Comparison of ENCODE assay signal across 1 fruit fly cellular context in genomic region chr3R:28888561-28889426, dm6.
TF ChIP-seq lines count a peak whose summit lies in the region.

No protein-coding gene starts in this region.

TF ChIP-seq in whole organism, embryonic, 481 proteins besides CTCF, POLR2A, EP300 and RAD21 (continued from another document and continues in another):
- peak; percentile 81 for TF ChIP-seq CG4404 (GFP tag; IDR thresholded peaks at IDR 0.05; lab: Robert Waterston, UW)
- no peak for TF ChIP-seq tll (GFP tag; optimal IDR thresholded peaks at IDR 0.05; lab: Kevin White, UChicago)
- TF ChIP-seq zf30C (GFP tag; optimal IDR thresholded peaks at IDR 0.05; lab: Kevin White, UChicago), result no peak
- peak; percentile 66 for TF ChIP-seq org-1 (GFP tag; optimal IDR thresholded peaks at IDR 0.05; lab: Kevin White, UChicago)
- TF ChIP-seq Hr51 (GFP tag; optimal IDR thresholded peaks at IDR 0.05; lab: Kevin White, UChicago), result peak; percentile 61 to 66
- TF ChIP-seq ci (GFP tag; IDR thresholded peaks at IDR 0.05; lab: Robert Waterston, UW), result peak; percentile 32; the same call in 1 of the 3 replicates
- TF ChIP-seq CG17912 (GFP tag; optimal IDR thresholded peaks at IDR 0.05; lab: Kevin White, UChicago), result no peak
- TF ChIP-seq chif (GFP tag; optimal IDR thresholded peaks at IDR 0.05; lab: Kevin White, UChicago), result peak; percentile 66 to 83
- TF ChIP-seq ap (GFP tag; IDR thresholded peaks at IDR 0.05; lab: Robert Waterston, UW), result no peak
- TF ChIP-seq Bdp1 (GFP tag; optimal IDR thresholded peaks at IDR 0.05; lab: Kevin White, UChicago), result peak; percentile 70
- TF ChIP-seq fd102C (GFP tag; optimal IDR thresholded peaks at IDR 0.05; lab: Kevin White, UChicago), result no peak
- TF ChIP-seq sd (tag; optimal IDR thresholded peaks at IDR 0.05; lab: Kevin White, UChicago), result peak; percentile 99
- peak; percentile 70 for TF ChIP-seq nerfin-1 (tag; optimal IDR thresholded peaks at IDR 0.05; lab: Kevin White, UChicago)
- TF ChIP-seq ewg (GFP tag; optimal IDR thresholded peaks at IDR 0.05; lab: Kevin White, UChicago), result peak; percentile 95
- TF ChIP-seq CG6654 (GFP tag; optimal IDR thresholded peaks at IDR 0.05; lab: Kevin White, UChicago), result peak; percentile 60
- TF ChIP-seq CG3065 (GFP tag; optimal IDR thresholded peaks at IDR 0.05; lab: Kevin White, UChicago), result peak; percentile 4
- TF ChIP-seq Taf1 (GFP tag; IDR thresholded peaks at IDR 0.05; lab: Robert Waterston, UW), result peak; percentile 44; the same call in 1 of the 2 replicates
- TF ChIP-seq Mad (GFP tag; optimal IDR thresholded peaks at IDR 0.05; lab: Kevin White, UChicago), result peak; percentile 79
- TF ChIP-seq CG2202 (tag; optimal IDR thresholded peaks at IDR 0.05; lab: Kevin White, UChicago), result no peak
- peak; percentile 90 for TF ChIP-seq jumu (GFP tag; optimal IDR thresholded peaks at IDR 0.05; lab: Kevin White, UChicago)
- no peak for TF ChIP-seq CG10565 (GFP tag; optimal IDR thresholded peaks at IDR 0.05; lab: Kevin White, UChicago)
- peak in 1 of 2 experiments; percentile 30 for TF ChIP-seq insv (GFP tag; optimal IDR thresholded peaks at IDR 0.05; lab: Kevin White, UChicago)
- TF ChIP-seq Dad (GFP tag; optimal IDR thresholded peaks at IDR 0.05; lab: Kevin White, UChicago), result peak; percentile 83
- peak; percentile 65 for TF ChIP-seq CG9727 (GFP tag; optimal IDR thresholded peaks at IDR 0.05; lab: Kevin White, UChicago)
- peak; percentile 77 for TF ChIP-seq Myb (GFP tag; optimal IDR thresholded peaks at IDR 0.05; lab: Kevin White, UChicago)
- no peak for TF ChIP-seq CG7745 (tag; optimal IDR thresholded peaks at IDR 0.05; lab: Kevin White, UChicago)
- TF ChIP-seq CG4282 (GFP tag; optimal IDR thresholded peaks at IDR 0.05; lab: Kevin White, UChicago), result peak; percentile 79
- TF ChIP-seq Atf-2 (GFP tag; optimal IDR thresholded peaks at IDR 0.05; lab: Kevin White, UChicago), result peak; percentile 78
- peak; percentile 54 for TF ChIP-seq Sry-δ (GFP tag; optimal IDR thresholded peaks at IDR 0.05; lab: Kevin White, UChicago)
- TF ChIP-seq CG15479 (GFP tag; optimal IDR thresholded peaks at IDR 0.05; lab: Kevin White, UChicago), result peak; percentile 75
- peak; percentile 64 for TF ChIP-seq CG14667 (GFP tag; IDR thresholded peaks at IDR 0.05; lab: Robert Waterston, UW)
- peak; percentile 78 for TF ChIP-seq HmgD (GFP tag; optimal IDR thresholded peaks at IDR 0.05; lab: Kevin White, UChicago)
- TF ChIP-seq crc (GFP tag; optimal IDR thresholded peaks at IDR 0.05; lab: Kevin White, UChicago), result peak; percentile 72
- TF ChIP-seq CG30020 (tag; optimal IDR thresholded peaks at IDR 0.05; lab: Kevin White, UChicago), result peak; percentile 35
- peak; percentile 59 for TF ChIP-seq Hmx (GFP tag; optimal IDR thresholded peaks at IDR 0.05; lab: Kevin White, UChicago)
- 0 out of 3 replicates have a peak, but pooled peaks have one; percentile 6 for TF ChIP-seq Optix (GFP tag; IDR thresholded peaks at IDR 0.05; lab: Robert Waterston, UW)
- peak; percentile 78 for TF ChIP-seq kay (GFP tag; optimal IDR thresholded peaks at IDR 0.05; lab: Kevin White, UChicago)
- peak; percentile 89 for TF ChIP-seq vfl (GFP tag; optimal IDR thresholded peaks at IDR 0.05; lab: Kevin White, UChicago)
- peak; percentile 79 for TF ChIP-seq CG9215 (GFP tag; IDR thresholded peaks at IDR 0.05; lab: Robert Waterston, UW)
- no peak for TF ChIP-seq yki (optimal IDR thresholded peaks at IDR 0.05; lab: Kevin White, UChicago)
- peak; percentile 94 for TF ChIP-seq zfh2 (GFP tag; optimal IDR thresholded peaks at IDR 0.05; lab: Kevin White, UChicago)
- no peak for TF ChIP-seq Lpt (GFP tag; optimal IDR thresholded peaks at IDR 0.05; lab: Kevin White, UChicago)
- TF ChIP-seq sens (GFP tag; lab: Kevin White, UChicago), result peak; percentile 96
- TF ChIP-seq CG2712 (tag; optimal IDR thresholded peaks at IDR 0.05; lab: Kevin White, UChicago), result peak; percentile 72
- peak; percentile 88 for TF ChIP-seq NfI (GFP tag; optimal IDR thresholded peaks at IDR 0.05; lab: Kevin White, UChicago)
- TF ChIP-seq CG12744 (GFP tag; optimal IDR thresholded peaks at IDR 0.05; lab: Kevin White, UChicago), result peak; percentile 16
- TF ChIP-seq tgo (GFP tag; IDR thresholded peaks at IDR 0.05; lab: Robert Waterston, UW), result peak; percentile 69
- peak; percentile 40; the same call in 1 of the 2 replicates for TF ChIP-seq CG10366 (GFP tag; IDR thresholded peaks at IDR 0.05; lab: Robert Waterston, UW)
- peak; percentile 77 for TF ChIP-seq CG17359 (tag; optimal IDR thresholded peaks at IDR 0.05; lab: Kevin White, UChicago)
- TF ChIP-seq Ssrp (tag; optimal IDR thresholded peaks at IDR 0.05; lab: Kevin White, UChicago), result peak; percentile 64
- peak; percentile 29; the same call in 1 of the 2 replicates for TF ChIP-seq peb (GFP tag; IDR thresholded peaks at IDR 0.05; lab: Robert Waterston, UW)
- TF ChIP-seq sc (optimal IDR thresholded peaks at IDR 0.05; lab: Kevin White, UChicago), result no peak
- peak; percentile 32 for TF ChIP-seq sc (GFP tag; optimal IDR thresholded peaks at IDR 0.05; lab: Kevin White, UChicago)
- peak in 1 of 3 experiments; percentile 44 for TF ChIP-seq lola (GFP tag; optimal IDR thresholded peaks at IDR 0.05; lab: Kevin White, UChicago)
- TF ChIP-seq aop (GFP tag; IDR thresholded peaks at IDR 0.05; lab: Robert Waterston, UW), result no peak
- peak; percentile 91 for TF ChIP-seq ind (GFP tag; optimal IDR thresholded peaks at IDR 0.05; lab: Kevin White, UChicago)
- 0 out of 2 replicates have a peak, but pooled peaks have one; percentile 41 for TF ChIP-seq chm (GFP tag; IDR thresholded peaks at IDR 0.05; lab: Robert Waterston, UW)
- TF ChIP-seq CG13894 (tag; optimal IDR thresholded peaks at IDR 0.05; lab: Kevin White, UChicago), result peak; percentile 80
- TF ChIP-seq CG12391 (tag; optimal IDR thresholded peaks at IDR 0.05; lab: Kevin White, UChicago), result peak; percentile 71
- TF ChIP-seq Trl (optimal IDR thresholded peaks at IDR 0.05; lab: Kevin White, UChicago), result no peak
- peak; percentile 89 for TF ChIP-seq Trl (GFP tag; optimal IDR thresholded peaks at IDR 0.05; lab: Kevin White, UChicago)
- TF ChIP-seq CG2120 (GFP tag; optimal IDR thresholded peaks at IDR 0.05; lab: Kevin White, UChicago), result peak; percentile 95
- TF ChIP-seq ara (GFP tag; IDR thresholded peaks at IDR 0.05; lab: Robert Waterston, UW), result peak; percentile 42; the same call in 1 of the 2 replicates
- peak; percentile 97 for TF ChIP-seq Ets65A (GFP tag; lab: Kevin White, UChicago)
- no peak for TF ChIP-seq HLH4C (GFP tag; IDR thresholded peaks at IDR 0.05; lab: Robert Waterston, UW; ENCODE audit: partially characterized antibody)
- peak; percentile 87 for TF ChIP-seq Meics (GFP tag; optimal IDR thresholded peaks at IDR 0.05; lab: Kevin White, UChicago)
- TF ChIP-seq Xbp1 (GFP tag; optimal IDR thresholded peaks at IDR 0.05; lab: Kevin White, UChicago), result peak; percentile 85
- TF ChIP-seq chn (GFP tag; optimal IDR thresholded peaks at IDR 0.05; lab: Kevin White, UChicago), result peak; percentile 68
- no peak for TF ChIP-seq CG2875 (GFP tag; optimal IDR thresholded peaks at IDR 0.05; lab: Kevin White, UChicago)
- TF ChIP-seq CG6272 (GFP tag; IDR thresholded peaks at IDR 0.05; lab: Robert Waterston, UW), result peak; percentile 64
- TF ChIP-seq sqz (GFP tag; optimal IDR thresholded peaks at IDR 0.05; lab: Kevin White, UChicago), result peak; percentile 58
- peak; percentile 83 for TF ChIP-seq CG7556 (GFP tag; optimal IDR thresholded peaks at IDR 0.05; lab: Kevin White, UChicago)
- TF ChIP-seq onecut (GFP tag; IDR thresholded peaks at IDR 0.05; lab: Robert Waterston, UW), result peak; percentile 50
- peak; percentile 70 for TF ChIP-seq CG17802 (tag; optimal IDR thresholded peaks at IDR 0.05; lab: Kevin White, UChicago)
- peak; percentile 79 for TF ChIP-seq CG7839 (tag; optimal IDR thresholded peaks at IDR 0.05; lab: Kevin White, UChicago)
- peak; percentile 70 for TF ChIP-seq CG4854 (GFP tag; optimal IDR thresholded peaks at IDR 0.05; lab: Kevin White, UChicago)
- TF ChIP-seq Antp (GFP tag; optimal IDR thresholded peaks at IDR 0.05; lab: Kevin White, UChicago), result peak; percentile 91
- no peak for TF ChIP-seq Tbp (GFP tag; optimal IDR thresholded peaks at IDR 0.05; lab: Kevin White, UChicago)
- no peak for TF ChIP-seq Stat92E (GFP tag; optimal IDR thresholded peaks at IDR 0.05; lab: Kevin White, UChicago)
- TF ChIP-seq CG15011 (GFP tag; optimal IDR thresholded peaks at IDR 0.05; lab: Kevin White, UChicago), result peak; percentile 57
- TF ChIP-seq CG1529 (GFP tag; optimal IDR thresholded peaks at IDR 0.05; lab: Kevin White, UChicago), result peak; percentile 56
- no peak for TF ChIP-seq CG16813 (GFP tag; IDR thresholded peaks at IDR 0.05; lab: Robert Waterston, UW; ENCODE audit: partially characterized antibody)
- TF ChIP-seq C15 (GFP tag; IDR thresholded peaks at IDR 0.05; lab: Robert Waterston, UW), result no peak
- no peak for TF ChIP-seq Scr (GFP tag; IDR thresholded peaks at IDR 0.05; lab: Robert Waterston, UW; ENCODE audit: partially characterized antibody)
- TF ChIP-seq Hand (GFP tag; optimal IDR thresholded peaks at IDR 0.05; lab: Kevin White, UChicago), result peak; percentile 42
- TF ChIP-seq usp (GFP tag; optimal IDR thresholded peaks at IDR 0.05; lab: Kevin White, UChicago), result no peak
- TF ChIP-seq CG11695 (GFP tag; IDR thresholded peaks at IDR 0.05; lab: Robert Waterston, UW), result peak; percentile 78; the same call in 2 of the 3 replicates
- peak; percentile 68 for TF ChIP-seq CG3163 (GFP tag; optimal IDR thresholded peaks at IDR 0.05; lab: Kevin White, UChicago)
- TF ChIP-seq CG7357 (GFP tag; IDR thresholded peaks at IDR 0.05; lab: Robert Waterston, UW), result peak; percentile 59; the same call in 1 of the 3 replicates
- TF ChIP-seq crol (GFP tag; IDR thresholded peaks at IDR 0.05; lab: Robert Waterston, UW), result no peak
- TF ChIP-seq Hr39 (optimal IDR thresholded peaks at IDR 0.05; lab: Kevin White, UChicago), result no peak
- TF ChIP-seq CG11696 (GFP tag; IDR thresholded peaks at IDR 0.05; lab: Robert Waterston, UW), result no peak
- peak; percentile 74 for TF ChIP-seq Sox102F (GFP tag; optimal IDR thresholded peaks at IDR 0.05; lab: Kevin White, UChicago)
- peak; percentile 89 for TF ChIP-seq CG6175 (GFP tag; IDR thresholded peaks at IDR 0.05; lab: Robert Waterston, UW)
- TF ChIP-seq CG31388 (GFP tag; optimal IDR thresholded peaks at IDR 0.05; lab: Kevin White, UChicago), result peak; percentile 66
- peak; percentile 53 for TF ChIP-seq CG10462 (GFP tag; optimal IDR thresholded peaks at IDR 0.05; lab: Kevin White, UChicago)
- TF ChIP-seq CG10431 (GFP tag; optimal IDR thresholded peaks at IDR 0.05; lab: Kevin White, UChicago), result peak; percentile 33
- peak; percentile 67 for TF ChIP-seq hkb (optimal IDR thresholded peaks at IDR 0.05; lab: Kevin White, UChicago)
- TF ChIP-seq hkb (GFP tag; IDR thresholded peaks at IDR 0.05; lab: Robert Waterston, UW), result peak; percentile 63
- TF ChIP-seq zen (tag; optimal IDR thresholded peaks at IDR 0.05; lab: Kevin White, UChicago), result peak; percentile 21
- peak; percentile 75 for TF ChIP-seq CG15696 (tag; optimal IDR thresholded peaks at IDR 0.05; lab: Kevin White, UChicago)
- TF ChIP-seq corto (GFP tag; optimal IDR thresholded peaks at IDR 0.05; lab: Kevin White, UChicago), result no peak
- TF ChIP-seq cas (GFP tag; IDR thresholded peaks at IDR 0.05; lab: Robert Waterston, UW), result peak; percentile 63; the same call in 1 of the 2 replicates
- TF ChIP-seq gce (GFP tag; IDR thresholded peaks at IDR 0.05; lab: Robert Waterston, UW), result no peak
- peak; percentile 61 for TF ChIP-seq p53 (GFP tag; optimal IDR thresholded peaks at IDR 0.05; lab: Kevin White, UChicago)
- peak; percentile 69 for TF ChIP-seq Bteb2 (GFP tag; optimal IDR thresholded peaks at IDR 0.05; lab: Kevin White, UChicago)
- TF ChIP-seq Dll (GFP tag; IDR thresholded peaks at IDR 0.05; lab: Robert Waterston, UW; ENCODE audit: partially characterized antibody), result 0 out of 4 replicates have a peak, but pooled peaks have one; percentile 37
- no peak; the same call in 1 of the 2 replicates for TF ChIP-seq rib (GFP tag; IDR thresholded peaks at IDR 0.05; lab: Robert Waterston, UW)
- peak; percentile 81 for TF ChIP-seq CG11504 (tag; optimal IDR thresholded peaks at IDR 0.05; lab: Kevin White, UChicago)
- TF ChIP-seq lilli (GFP tag; optimal IDR thresholded peaks at IDR 0.05; lab: Kevin White, UChicago), result peak; percentile 90
- TF ChIP-seq CG12219 (GFP tag; optimal IDR thresholded peaks at IDR 0.05; lab: Kevin White, UChicago), result peak; percentile 47
- TF ChIP-seq CHES-1-like (GFP tag; optimal IDR thresholded peaks at IDR 0.05; lab: Kevin White, UChicago), result peak; percentile 94
- TF ChIP-seq CG9609 (GFP tag; optimal IDR thresholded peaks at IDR 0.05; lab: Kevin White, UChicago), result peak; percentile 92
- peak; percentile 52; the same call in 1 of the 2 replicates for TF ChIP-seq ttk (GFP tag; IDR thresholded peaks at IDR 0.05; lab: Robert Waterston, UW)
- TF ChIP-seq ftz-f1 (GFP tag; optimal IDR thresholded peaks at IDR 0.05; lab: Kevin White, UChicago), result peak; percentile 43
- 0 out of 3 replicates have a peak, but pooled peaks have one; percentile 21 for TF ChIP-seq CG2889 (GFP tag; IDR thresholded peaks at IDR 0.05; lab: Robert Waterston, UW)
- peak; percentile 91 for TF ChIP-seq HLH54F (GFP tag; optimal IDR thresholded peaks at IDR 0.05; lab: Kevin White, UChicago)
- peak; percentile 43 for TF ChIP-seq dmrt11E (tag; optimal IDR thresholded peaks at IDR 0.05; lab: Kevin White, UChicago)
- no peak for TF ChIP-seq eve (GFP tag; optimal IDR thresholded peaks at IDR 0.05; lab: Kevin White, UChicago)
- TF ChIP-seq CG5180 (GFP tag; optimal IDR thresholded peaks at IDR 0.05; lab: Kevin White, UChicago), result peak; percentile 36
- peak; percentile 62 for TF ChIP-seq CG12236 (GFP tag; optimal IDR thresholded peaks at IDR 0.05; lab: Kevin White, UChicago)
- peak; percentile 28 for TF ChIP-seq CG30431 (GFP tag; optimal IDR thresholded peaks at IDR 0.05; lab: Kevin White, UChicago)
- TF ChIP-seq CG10209 (GFP tag; optimal IDR thresholded peaks at IDR 0.05; lab: Kevin White, UChicago), result peak; percentile 79
- peak; percentile 41 for TF ChIP-seq Oli (tag; optimal IDR thresholded peaks at IDR 0.05; lab: Kevin White, UChicago)
- TF ChIP-seq pita (GFP tag; optimal IDR thresholded peaks at IDR 0.05; lab: Kevin White, UChicago), result no peak
- TF ChIP-seq B-H1 (GFP tag; IDR thresholded peaks at IDR 0.05; lab: Robert Waterston, UW), result peak; percentile 35; the same call in 1 of the 3 replicates
- TF ChIP-seq CG18599 (GFP tag; optimal IDR thresholded peaks at IDR 0.05; lab: Kevin White, UChicago), result peak; percentile 91
- TF ChIP-seq jing (GFP tag; optimal IDR thresholded peaks at IDR 0.05; lab: Kevin White, UChicago), result peak; percentile 33
- no peak for TF ChIP-seq sens-2 (GFP tag; IDR thresholded peaks at IDR 0.05; lab: Robert Waterston, UW)
- TF ChIP-seq Ravus (GFP tag; IDR thresholded peaks at IDR 0.05; lab: Robert Waterston, UW), result no peak
- TF ChIP-seq repo (GFP tag; optimal IDR thresholded peaks at IDR 0.05; lab: Kevin White, UChicago), result peak; percentile 81
